Fruit fly (Drosophila melanogaster) whole organism, embryonic: ENCODE measurements around the gene GstT4.

Source experiments
- CG1024 ChIP-seq: fragments of 200-800 bp; sonication (Bioruptor generic); IDR thresholded peaks from 2 replicates; pipeline ENCODE4 v1.3.6; 2022; ENCODE audit warnings: missing biosample characterization, missing genetic modification characterization
- CG12942 ChIP-seq: fragments of 200-800 bp; sonication (Bioruptor generic); optimal IDR thresholded peaks from 3 replicates; lab custom pipeline; 2016; ENCODE audit warnings: missing biosample characterization, missing genetic modification characterization
- CG13424 ChIP-seq: fragments of 200-800 bp; sonication (Bioruptor generic); optimal IDR thresholded peaks from 2 replicates; lab custom pipeline; 2019; ENCODE audit warnings: missing biosample characterization, mild to moderate bottlenecking, missing genetic modification characterization, moderate library complexity
- CG14710 ChIP-seq: fragments of 200-800 bp; sonication (Bioruptor generic); optimal IDR thresholded peaks from 3 replicates; lab custom pipeline; 2019; ENCODE audit warnings: missing biosample characterization, mild to moderate bottlenecking, missing genetic modification characterization, moderate library complexity
- CG14965 ChIP-seq: fragments of 200-800 bp; sonication (Bioruptor generic); optimal IDR thresholded peaks from 2 replicates; lab custom pipeline; 2016; ENCODE audit warnings: missing biosample characterization, missing genetic modification characterization, borderline replicate concordance
- CG17359 ChIP-seq: fragments of 200-800 bp; sonication (Bioruptor generic); optimal IDR thresholded peaks from 3 replicates; lab custom pipeline; 2018; ENCODE audit warnings: missing biosample characterization, mild to moderate bottlenecking, missing genetic modification characterization, moderate library complexity
- CG1792 ChIP-seq: fragments of 200-800 bp; sonication (Bioruptor generic); optimal IDR thresholded peaks from 2 replicates; lab custom pipeline; 2016; ENCODE audit warnings: missing biosample characterization, missing genetic modification characterization
- CG4707 ChIP-seq: fragments of 200-800 bp; sonication (Bioruptor generic); optimal IDR thresholded peaks from 2 replicates; lab custom pipeline; 2018; ENCODE audit warnings: missing biosample characterization, mild to moderate bottlenecking, missing genetic modification characterization, moderate library complexity
- CG8765 ChIP-seq: fragments of 200-800 bp; sonication (Bioruptor generic); IDR thresholded peaks from 2 replicates; pipeline ENCODE4 v1.3.6; 2022; ENCODE audit warnings: missing biosample characterization, missing genetic modification characterization
- HLH3B ChIP-seq: fragments of 200-800 bp; sonication (Bioruptor generic); IDR thresholded peaks from 2 replicates; pipeline ENCODE4 v1.3.6; 2022; ENCODE audit warnings: missing biosample characterization, missing genetic modification characterization
- HmgD ChIP-seq: fragments of 200-800 bp; sonication (Bioruptor generic); optimal IDR thresholded peaks from 3 replicates; lab custom pipeline; 2016; ENCODE audit warnings: missing biosample characterization, missing genetic modification characterization
- Med ChIP-seq: fragments of 200-800 bp; sonication (Bioruptor generic); peaks from one replicate; lab custom pipeline; 2016; ENCODE audit warnings: missing biosample characterization, missing genetic modification characterization, mild to moderate bottlenecking, inconsistent platforms, moderate library complexity
- Myb ChIP-seq: fragments of 200-800 bp; sonication (Bioruptor generic); optimal IDR thresholded peaks from 2 replicates; lab custom pipeline; 2016; ENCODE audit warnings: missing biosample characterization, missing genetic modification characterization
- Neu2 ChIP-seq: fragments of 200-800 bp; sonication (Bioruptor generic); optimal IDR thresholded peaks from 3 replicates; lab custom pipeline; 2016; ENCODE audit warnings: missing biosample characterization, missing genetic modification characterization, borderline replicate concordance
- Six4 ChIP-seq: fragments of 200-800 bp; sonication (Bioruptor generic); optimal IDR thresholded peaks from 2 replicates; lab custom pipeline; 2016; ENCODE audit warnings: missing biosample characterization, missing genetic modification characterization
- TFAM ChIP-seq: fragments of 200-800 bp; sonication (Bioruptor generic); optimal IDR thresholded peaks from 2 replicates; lab custom pipeline; 2017; ENCODE audit warnings: missing biosample characterization, missing genetic modification characterization, inconsistent platforms
- Vsx1 ChIP-seq: fragments of 200-800 bp; sonication (Bioruptor generic); optimal IDR thresholded peaks from 2 replicates; lab custom pipeline; 2017; ENCODE audit warnings: missing biosample characterization, mild to moderate bottlenecking, missing genetic modification characterization, missing genetic modification reagents
- Xbp1 ChIP-seq: fragments of 200-800 bp; sonication (Bioruptor generic); optimal IDR thresholded peaks from 3 replicates; lab custom pipeline; 2016; ENCODE audit warnings: missing biosample characterization, mild to moderate bottlenecking, missing genetic modification characterization
- chm ChIP-seq: fragments of 200-800 bp; sonication (Bioruptor generic); IDR thresholded peaks from 2 replicates; pipeline ENCODE4 v1.3.6; 2022; ENCODE audit warnings: missing biosample characterization, missing genetic modification characterization
- ci ChIP-seq: fragments of 200-800 bp; sonication (Bioruptor generic); IDR thresholded peaks from 3 replicates; pipeline ENCODE4 v1.3.6; 2022; ENCODE audit warnings: missing biosample characterization, missing genetic modification characterization
- cwo ChIP-seq: fragments of 200-800 bp; sonication (Bioruptor generic); optimal IDR thresholded peaks from 3 replicates; lab custom pipeline; 2017; ENCODE audit warnings: missing biosample characterization, missing genetic modification characterization, mild to moderate bottlenecking, moderate library complexity, missing genetic modification reagents
- dm ChIP-seq: fragments of 200-800 bp; sonication (Bioruptor generic); optimal IDR thresholded peaks from 3 replicates; lab custom pipeline; 2016; ENCODE audit warnings: missing biosample characterization, missing genetic modification characterization
- dmrt11E ChIP-seq: fragments of 200-800 bp; sonication (Bioruptor generic); optimal IDR thresholded peaks from 3 replicates; lab custom pipeline; 2018; ENCODE audit warnings: missing biosample characterization, mild to moderate bottlenecking, missing genetic modification characterization, moderate library complexity
- dpn ChIP-seq, 2 experiments: fragments of 200-800 bp; sonication (Bioruptor generic); optimal IDR thresholded peaks; 3 replicates each; lab custom pipeline; 2016; ENCODE audit warnings: missing biosample characterization in 2 of 2, missing genetic modification characterization in 2 of 2
- fd96Cb ChIP-seq: fragments of 200-800 bp; sonication (Bioruptor generic); optimal IDR thresholded peaks from 2 replicates; lab custom pipeline; 2018; ENCODE audit warnings: missing biosample characterization, mild to moderate bottlenecking, missing genetic modification characterization, moderate library complexity
- gem ChIP-seq: fragments of 200-800 bp; sonication (Bioruptor generic); optimal IDR thresholded peaks from 2 replicates; lab custom pipeline; 2019; ENCODE audit warnings: missing biosample characterization, mild to moderate bottlenecking, missing genetic modification characterization, moderate library complexity
- gsb ChIP-seq: fragments of 200-800 bp; sonication (Bioruptor generic); IDR thresholded peaks from 2 replicates; pipeline ENCODE4 v1.3.6; 2022; ENCODE audit warnings: missing biosample characterization, missing genetic modification characterization
- hb ChIP-seq: fragments of 200-800 bp; sonication (Bioruptor generic); IDR thresholded peaks from 3 replicates; pipeline ENCODE4 v1.3.6; 2022; ENCODE audit warnings: missing biosample characterization, missing genetic modification characterization; ENCODE audit not compliant: partially characterized antibody
- her ChIP-seq: fragments of 200-800 bp; sonication (Bioruptor generic); optimal IDR thresholded peaks from 2 replicates; lab custom pipeline; 2016; ENCODE audit warnings: missing biosample characterization, missing genetic modification characterization
- kay ChIP-seq: fragments of 200-800 bp; sonication (Bioruptor generic); optimal IDR thresholded peaks from 2 replicates; lab custom pipeline; 2016; ENCODE audit warnings: missing biosample characterization, missing genetic modification characterization
- maf-S ChIP-seq: fragments of 200-800 bp; sonication (Bioruptor generic); optimal IDR thresholded peaks from 2 replicates; lab custom pipeline; 2016; ENCODE audit warnings: missing biosample characterization, missing genetic modification characterization
- mam ChIP-seq: fragments of 200-800 bp; sonication (Bioruptor generic); optimal IDR thresholded peaks from 3 replicates; lab custom pipeline; 2016; ENCODE audit warnings: missing biosample characterization, missing genetic modification characterization
- nerfin-2 ChIP-seq: fragments of 200-800 bp; sonication (Bioruptor generic); IDR thresholded peaks from 2 replicates; pipeline ENCODE4 v1.3.6; 2022; ENCODE audit warnings: missing biosample characterization, missing genetic modification characterization; ENCODE audit not compliant: partially characterized antibody
- pum ChIP-seq: fragments of 200-800 bp; sonication (Bioruptor generic); optimal IDR thresholded peaks from 2 replicates; lab custom pipeline; 2016; ENCODE audit warnings: missing biosample characterization, missing genetic modification characterization
- pzg ChIP-seq: fragments of 200-800 bp; sonication (Bioruptor generic); optimal IDR thresholded peaks from 3 replicates; lab custom pipeline; 2018; ENCODE audit warnings: missing biosample characterization, mild to moderate bottlenecking, missing genetic modification characterization, moderate library complexity
- sens ChIP-seq: fragments of 200-800 bp; sonication (Bioruptor generic); peaks from one replicate; lab custom pipeline; 2016; ENCODE audit warnings: missing biosample characterization, missing genetic modification characterization
- sqz ChIP-seq: fragments of 200-800 bp; sonication (Bioruptor generic); optimal IDR thresholded peaks from 3 replicates; lab custom pipeline; 2018; ENCODE audit warnings: missing biosample characterization, mild to moderate bottlenecking, missing genetic modification characterization
- sr ChIP-seq: fragments of 200-800 bp; sonication (Bioruptor generic); IDR thresholded peaks from 3 replicates; pipeline ENCODE4 v1.3.6; 2022; ENCODE audit warnings: missing biosample characterization, missing genetic modification characterization
- tll ChIP-seq, 2 experiments: fragments of 200-800 bp in 1 of 2; fragments of >200 bp in 1 of 2; sonication (Bioruptor generic) in 1 of 2; optimal IDR thresholded peaks; 2 replicates each; lab custom pipeline; 2017 to 2019; ENCODE audit warnings: missing biosample characterization in 2 of 2, missing genetic modification characterization in 2 of 2, mild to moderate bottlenecking in 1 of 2, moderate library complexity in 1 of 2
- trem ChIP-seq: fragments of 200-800 bp; optimal IDR thresholded peaks from 3 replicates; lab custom pipeline; 2019; ENCODE audit warnings: missing biosample characterization, mild to moderate bottlenecking, missing genetic modification characterization, moderate library complexity
- twi ChIP-seq: fragments of 200-800 bp; optimal IDR thresholded peaks from 2 replicates; lab custom pipeline; 2019; ENCODE audit warnings: missing biosample characterization, mild to moderate bottlenecking, missing genetic modification characterization, moderate library complexity
- yki ChIP-seq: fragments of >200 bp; optimal IDR thresholded peaks from 3 replicates; lab custom pipeline; 2018
- zfh2 ChIP-seq: fragments of 200-800 bp; sonication (Bioruptor generic); optimal IDR thresholded peaks from 2 replicates; lab custom pipeline; 2016; ENCODE audit warnings: missing biosample characterization, missing genetic modification characterization

The GstT4 gene

DNA sequence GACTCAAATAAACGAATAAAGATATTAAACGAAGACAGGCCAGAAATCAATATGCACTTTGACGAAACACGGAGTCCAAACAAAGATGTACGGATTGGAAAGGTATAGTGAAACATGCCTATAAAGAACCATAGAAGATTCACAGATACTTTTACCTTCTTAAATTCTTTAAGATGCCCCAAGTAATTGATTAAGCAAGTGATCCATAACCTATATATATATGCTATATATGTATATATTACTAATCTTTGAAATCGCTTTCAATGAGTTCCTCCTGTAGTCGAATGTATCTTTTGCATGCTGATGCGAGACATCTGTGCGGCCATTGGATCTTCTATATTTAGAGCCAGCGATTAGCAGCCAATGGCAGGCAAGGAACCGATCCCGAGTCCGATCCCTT, 36.4 kb upstream of the GstT4 start, which contains the start of gene dmrt11E (continued):
- TF ChIP-seq CG1024 (GFP tag; lab: Robert Waterston, UW) (peak; percentile 54), nerfin-2 (no peak), fd96Cb (tag; lab: Kevin White, UChicago) (peak; percentile 77), Xbp1 (peak; percentile 58), CG14965 (GFP tag; lab: Kevin White, UChicago) (no peak), trem (peak; percentile 65), HLH3B (GFP tag; lab: Robert Waterston, UW) (peak; percentile 48; the same call in 1 of the 2 replicates), chm (peak; percentile 49; the same call in 1 of the 2 replicates), CG14710 (tag; lab: Kevin White, UChicago) (peak; percentile 75), gem (tag; lab: Kevin White, UChicago) (peak; percentile 82), CG13424 (tag; lab: Kevin White, UChicago) (peak; percentile 75), pzg (GFP tag; lab: Kevin White, UChicago) (no peak), cwo (GFP tag; lab: Kevin White, UChicago) (no peak), sens (peak; percentile 79), gsb (GFP tag; lab: Robert Waterston, UW) (no peak), ci (GFP tag; lab: Robert Waterston, UW) (peak; percentile 80), dm (no peak), yki (no peak), CG4707 (peak; percentile 35), Neu2 (GFP tag; lab: Kevin White, UChicago) (no peak), her (no peak), mam (GFP tag; lab: Kevin White, UChicago) (no peak), zfh2 (GFP tag; lab: Kevin White, UChicago) (no peak), CG8765 (GFP tag; lab: Robert Waterston, UW) (peak; percentile 66; the same call in 1 of the 2 replicates), Myb (no peak), pum (no peak), dpn (GFP tag; optimal IDR thresholded peaks at IDR 0.05; lab: Kevin White, UChicago) (peak in 1 of 2 experiments; percentile 55), TFAM (GFP tag; lab: Kevin White, UChicago) (no peak), Vsx1 (no peak), kay (no peak), Med (GFP tag; lab: Kevin White, UChicago) (peak; percentile 25), CG17359 (tag; lab: Kevin White, UChicago) (peak; percentile 71), maf-S (GFP tag; lab: Kevin White, UChicago) (no peak), HmgD (GFP tag; lab: Kevin White, UChicago) (no peak)

DNA sequence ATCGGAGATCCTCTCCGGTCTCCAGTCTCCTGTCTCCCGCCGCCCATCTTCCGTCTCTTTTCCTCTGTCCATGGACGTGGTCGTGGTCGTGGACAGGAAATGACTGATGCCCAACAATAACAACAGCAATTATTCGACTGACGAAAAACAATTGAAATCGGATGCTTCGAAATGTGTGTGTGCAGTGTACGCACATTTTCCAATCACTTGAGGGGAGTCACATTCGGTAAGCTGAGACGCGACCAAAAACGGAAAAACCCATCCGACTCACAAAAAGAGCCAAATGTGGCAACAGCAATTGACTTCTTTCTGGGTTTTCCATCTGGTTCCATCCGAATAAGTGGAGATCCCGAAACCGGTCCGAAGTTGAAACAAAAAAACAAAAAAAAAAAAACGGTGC, 35.1 kb upstream of the GstT4 start:
- TF ChIP-seq CG12942 (GFP tag; lab: Kevin White, UChicago) (no peak), CG1792 (GFP tag; lab: Kevin White, UChicago) (no peak), dmrt11E (tag; lab: Kevin White, UChicago) (peak; percentile 50), hb (GFP tag; lab: Robert Waterston, UW) (no peak), sqz (GFP tag; lab: Kevin White, UChicago) (peak; percentile 7), twi (tag; lab: Kevin White, UChicago) (peak; percentile 90), tll (GFP tag; optimal IDR thresholded peaks at IDR 0.05; lab: Kevin White, UChicago) (peak in 1 of 2 experiments; percentile 14), sr (GFP tag; lab: Robert Waterston, UW) (no peak), Six4 (GFP tag; lab: Kevin White, UChicago) (peak; percentile 20)
